Worm (Caenorhabditis elegans) whole organism, early embryonic: Measurements from ENCODE around the gene C34C6.9.

Experiments used
- F13C5.2 ChIP-seq: sonication (generic microtip); optimal IDR thresholded peaks from 2 replicates; lab custom pipeline; 2017; ENCODE audit warnings: mild to moderate bottlenecking, missing genetic modification characterization, inconsistent platforms, missing compliant biosample characterization
- aly-1 ChIP-seq: sonication (generic microtip); optimal IDR thresholded peaks from 2 replicates; lab custom pipeline; 2016; ENCODE audit warnings: missing genetic modification characterization, missing compliant biosample characterization
- ama-1 ChIP-seq: fragments of 150-350 bp; optimal IDR thresholded peaks from 2 replicates; lab custom pipeline; 2014
- ceh-36 ChIP-seq: sonication (generic microtip); optimal IDR thresholded peaks from 2 replicates; lab custom pipeline; 2016; ENCODE audit warnings: missing genetic modification characterization, inconsistent platforms, missing compliant biosample characterization
- ets-7 ChIP-seq: sonication (generic microtip); optimal IDR thresholded peaks from 2 replicates; lab custom pipeline; 2016; ENCODE audit warnings: missing genotype, missing genetic modification characterization, missing compliant biosample characterization
- flt-1 ChIP-seq: fragments of 200-800 bp; sonication (Bioruptor generic); IDR thresholded peaks from 2 replicates; pipeline ENCODE4 v1.3.6; 2022; ENCODE audit warnings: missing genetic modification characterization, missing compliant biosample characterization
- hmbx-1 ChIP-seq: sonication (generic microtip); optimal IDR thresholded peaks from 2 replicates; lab custom pipeline; 2016; ENCODE audit warnings: mild to moderate bottlenecking, missing genetic modification characterization, missing compliant biosample characterization
- hmg-4 ChIP-seq: fragments of 200-800 bp; sonication (Bioruptor generic); optimal IDR thresholded peaks from 2 replicates; lab custom pipeline; 2018; ENCODE audit warnings: mild to moderate bottlenecking, missing genetic modification characterization, missing compliant biosample characterization
- hnd-1 ChIP-seq: sonication (generic microtip); optimal IDR thresholded peaks from 2 replicates; lab custom pipeline; 2016; ENCODE audit warnings: missing genetic modification characterization, missing compliant biosample characterization
- sea-1 ChIP-seq: fragments of 200-800 bp; sonication (Bioruptor generic); conservative IDR thresholded peaks from 2 replicates; pipeline ENCODE4 v1.3.6; 2022; ENCODE audit warnings: missing genetic modification characterization, missing compliant biosample characterization
- tbx-11 ChIP-seq: fragments of 200-800 bp; sonication (Bioruptor generic); IDR thresholded peaks from 2 replicates; pipeline ENCODE4 v1.3.6; 2022; ENCODE audit warnings: missing genetic modification characterization, missing compliant biosample characterization

DNA sequence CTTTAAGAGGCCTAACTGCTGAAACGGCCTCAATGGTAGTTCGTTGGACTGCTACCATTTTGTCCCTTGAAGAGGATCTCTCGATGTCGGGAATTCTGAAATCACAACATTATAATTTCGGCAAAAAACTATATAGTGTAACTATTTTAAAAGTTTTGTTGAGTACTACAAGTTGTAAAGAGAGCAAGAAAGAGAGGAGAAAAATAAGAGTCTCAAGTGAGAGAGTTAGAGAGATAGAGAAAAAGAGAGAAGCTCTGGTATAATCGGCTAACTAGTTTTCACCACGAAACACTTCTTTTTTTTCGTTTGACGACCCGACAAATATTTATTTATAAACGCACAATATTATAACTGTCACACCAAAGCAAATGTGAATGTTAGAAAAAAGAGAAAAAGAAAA lies 48.1 kb upstream of the C34C6.9 start, which contains the start of gene vab-9:
- TF ChIP-seq tbx-11 (GFP tag; lab: Robert Waterston, UW): no peak
- TF ChIP-seq ama-1 (lab: Kevin White, UChicago): no peak
- no peak for TF ChIP-seq sea-1
- TF ChIP-seq hnd-1 (tag; lab: Kevin White, UChicago): no peak
- no peak for TF ChIP-seq ceh-36 (tag; lab: Kevin White, UChicago)
- TF ChIP-seq aly-1 (tag; lab: Kevin White, UChicago): no peak
- TF ChIP-seq hmg-4 (GFP tag; lab: Kevin White, UChicago): no peak
- no peak for TF ChIP-seq ets-7 (tag; lab: Kevin White, UChicago)
- TF ChIP-seq F13C5.2: no peak
- TF ChIP-seq hmbx-1 (tag; lab: Kevin White, UChicago): no peak
- TF ChIP-seq flt-1: no peak
